Fruit fly (Drosophila melanogaster) whole organism, embryonic: ENCODE measurements around the gene Ppm1.

ENCODE experiments used
- Ada2b ChIP-seq: fragments of 200-800 bp; sonication (Bioruptor generic); IDR thresholded peaks from 2 replicates; pipeline ENCODE4 v1.3.6; 2022; ENCODE audit warnings: missing biosample characterization, missing genetic modification characterization
- CG10462 ChIP-seq: fragments of 200-800 bp; sonication (Bioruptor generic); optimal IDR thresholded peaks from 2 replicates; lab custom pipeline; 2016; ENCODE audit warnings: missing biosample characterization, missing genetic modification characterization
- CG12219 ChIP-seq: fragments of 200-800 bp; sonication (Bioruptor generic); optimal IDR thresholded peaks from 3 replicates; lab custom pipeline; 2018; ENCODE audit warnings: missing biosample characterization, mild to moderate bottlenecking, missing genetic modification characterization
- CG12299 ChIP-seq: fragments of 200-800 bp; sonication (Bioruptor generic); optimal IDR thresholded peaks from 2 replicates; lab custom pipeline; 2018; ENCODE audit warnings: missing biosample characterization, mild to moderate bottlenecking, missing genetic modification characterization
- CG13424 ChIP-seq: fragments of 200-800 bp; sonication (Bioruptor generic); optimal IDR thresholded peaks from 2 replicates; lab custom pipeline; 2019; ENCODE audit warnings: missing biosample characterization, mild to moderate bottlenecking, missing genetic modification characterization, moderate library complexity
- CG14860 ChIP-seq: fragments of 200-800 bp; sonication (Bioruptor generic); IDR thresholded peaks from 3 replicates; pipeline ENCODE4 v1.3.6; 2022; ENCODE audit warnings: missing biosample characterization, missing genetic modification characterization; ENCODE audit not compliant: partially characterized antibody
- CG1647 ChIP-seq: fragments of 200-800 bp; sonication (Bioruptor generic); optimal IDR thresholded peaks from 3 replicates; lab custom pipeline; 2016; ENCODE audit warnings: missing biosample characterization, missing genetic modification characterization
- CG1792 ChIP-seq: fragments of 200-800 bp; sonication (Bioruptor generic); optimal IDR thresholded peaks from 2 replicates; lab custom pipeline; 2016; ENCODE audit warnings: missing biosample characterization, missing genetic modification characterization
- CG18011 ChIP-seq: fragments of 200-800 bp; sonication (Bioruptor generic); optimal IDR thresholded peaks from 2 replicates; lab custom pipeline; 2017; ENCODE audit warnings: missing biosample characterization, missing genetic modification characterization, mild to moderate bottlenecking, moderate library complexity, missing genotype
- CG2116 ChIP-seq: fragments of 200-800 bp; sonication (Bioruptor generic); optimal IDR thresholded peaks from 3 replicates; lab custom pipeline; 2018; ENCODE audit warnings: missing biosample characterization, mild to moderate bottlenecking, missing genetic modification characterization
- CG3065 ChIP-seq: fragments of 200-800 bp; sonication (Bioruptor generic); optimal IDR thresholded peaks from 2 replicates; lab custom pipeline; 2016; ENCODE audit warnings: missing biosample characterization, missing genetic modification characterization
- CG31441 ChIP-seq: fragments of 200-800 bp; sonication (Bioruptor generic); IDR thresholded peaks from 2 replicates; pipeline ENCODE4 v1.3.6; 2022; ENCODE audit warnings: missing biosample characterization, missing genetic modification characterization
- CG32532 ChIP-seq: fragments of 200-800 bp; sonication (Bioruptor generic); IDR thresholded peaks from 2 replicates; pipeline ENCODE4 v1.3.6; 2022; ENCODE audit warnings: missing biosample characterization, missing genetic modification characterization
- CG3407 ChIP-seq: fragments of 200-800 bp; sonication (Bioruptor generic); optimal IDR thresholded peaks from 2 replicates; lab custom pipeline; 2018; ENCODE audit warnings: missing biosample characterization, mild to moderate bottlenecking, missing genetic modification characterization
- CG6254 ChIP-seq: fragments of 200-800 bp; sonication (Bioruptor generic); optimal IDR thresholded peaks from 3 replicates; lab custom pipeline; 2017; ENCODE audit warnings: mild to moderate bottlenecking, missing biosample characterization, missing genetic modification reagents, missing genetic modification characterization
- CG8089 ChIP-seq: fragments of 200-800 bp; sonication (Bioruptor generic); optimal IDR thresholded peaks from 3 replicates; lab custom pipeline; 2016; ENCODE audit warnings: missing biosample characterization, missing genetic modification characterization
- CG9437 ChIP-seq: fragments of 200-800 bp; sonication (Bioruptor generic); optimal IDR thresholded peaks from 2 replicates; lab custom pipeline; 2018; ENCODE audit warnings: missing biosample characterization, mild to moderate bottlenecking, missing genetic modification characterization
- CG9727 ChIP-seq: fragments of 200-800 bp; sonication (Bioruptor generic); optimal IDR thresholded peaks from 3 replicates; lab custom pipeline; 2017; ENCODE audit warnings: missing biosample characterization, mild to moderate bottlenecking, missing genetic modification characterization
- Chrac-16 ChIP-seq: fragments of 200-800 bp; sonication (Bioruptor generic); optimal IDR thresholded peaks from 3 replicates; lab custom pipeline; 2016; ENCODE audit warnings: missing biosample characterization, missing genetic modification characterization
- Dbx ChIP-seq: fragments of 200-800 bp; sonication (Bioruptor generic); IDR thresholded peaks from 3 replicates; pipeline ENCODE4 v1.3.6; 2022; ENCODE audit warnings: missing biosample characterization, missing genetic modification characterization
- Drgx ChIP-seq: fragments of 200-800 bp; sonication (Bioruptor generic); IDR thresholded peaks from 2 replicates; pipeline ENCODE4 v1.3.6; 2022; ENCODE audit warnings: missing biosample characterization, missing genetic modification characterization
- ERR ChIP-seq: fragments of 200-800 bp; sonication (Bioruptor generic); optimal IDR thresholded peaks from 2 replicates; lab custom pipeline; 2016; ENCODE audit warnings: missing biosample characterization, missing genetic modification characterization
- Fer1 ChIP-seq: fragments of 200-800 bp; sonication (Bioruptor generic); optimal IDR thresholded peaks from 2 replicates; lab custom pipeline; 2017; ENCODE audit warnings: missing biosample characterization, mild to moderate bottlenecking, missing genetic modification characterization
- HLH54F ChIP-seq: fragments of 200-800 bp; sonication (Bioruptor generic); optimal IDR thresholded peaks from 3 replicates; lab custom pipeline; 2016; ENCODE audit warnings: missing biosample characterization, missing genetic modification characterization
- HmgD ChIP-seq: fragments of 200-800 bp; sonication (Bioruptor generic); optimal IDR thresholded peaks from 3 replicates; lab custom pipeline; 2016; ENCODE audit warnings: missing biosample characterization, missing genetic modification characterization
- Hmx ChIP-seq: fragments of 200-800 bp; sonication (Bioruptor generic); optimal IDR thresholded peaks from 2 replicates; lab custom pipeline; 2016; ENCODE audit warnings: missing biosample characterization, missing genetic modification characterization
- Hr78 ChIP-seq, 2 experiments: fragments of 200-800 bp in 1 of 2; fragments of >200 bp in 1 of 2; sonication (Bioruptor generic) in 1 of 2; optimal IDR thresholded peaks; 2 replicates each; lab custom pipeline; 2017 to 2019; ENCODE audit warnings: missing biosample characterization in 2 of 2, missing genetic modification characterization in 2 of 2, mild to moderate bottlenecking in 1 of 2, moderate library complexity in 1 of 2
- Sox100B ChIP-seq: fragments of 200-800 bp; sonication (Bioruptor generic); optimal IDR thresholded peaks from 3 replicates; lab custom pipeline; 2018; ENCODE audit warnings: missing biosample characterization, mild to moderate bottlenecking, missing genetic modification characterization
- Sry-δ ChIP-seq: fragments of 200-800 bp; sonication (Bioruptor generic); optimal IDR thresholded peaks from 2 replicates; lab custom pipeline; 2016; ENCODE audit warnings: missing biosample characterization, missing genetic modification characterization
- Ssrp ChIP-seq: fragments of 200-800 bp; sonication (Bioruptor generic); optimal IDR thresholded peaks from 2 replicates; lab custom pipeline; 2018; ENCODE audit warnings: missing biosample characterization, mild to moderate bottlenecking, missing genetic modification characterization, moderate library complexity
- ac ChIP-seq: fragments of 200-800 bp; sonication (Bioruptor generic); optimal IDR thresholded peaks from 3 replicates; lab custom pipeline; 2017; ENCODE audit warnings: missing biosample characterization, mild to moderate bottlenecking, missing genetic modification characterization
- bcd ChIP-seq: fragments of 200-800 bp; sonication (Bioruptor generic); optimal IDR thresholded peaks from 2 replicates; lab custom pipeline; 2017; ENCODE audit warnings: missing biosample characterization, mild to moderate bottlenecking, missing genetic modification characterization
- bigmax ChIP-seq: fragments of 200-800 bp; sonication (Bioruptor generic); optimal IDR thresholded peaks from 2 replicates; lab custom pipeline; 2018; ENCODE audit warnings: missing biosample characterization, mild to moderate bottlenecking, missing genetic modification characterization
- chif ChIP-seq, 2 experiments: fragments of 200-800 bp; sonication (Bioruptor generic); optimal IDR thresholded peaks; 3 replicates each; lab custom pipeline; 2016; ENCODE audit warnings: missing biosample characterization in 2 of 2, missing genetic modification characterization in 2 of 2
- dimm ChIP-seq: fragments of 200-800 bp; sonication (Bioruptor generic); IDR thresholded peaks from 2 replicates; pipeline ENCODE4 v1.3.6; 2022; ENCODE audit warnings: missing biosample characterization, missing genetic modification characterization
- dm ChIP-seq: fragments of 200-800 bp; sonication (Bioruptor generic); optimal IDR thresholded peaks from 3 replicates; lab custom pipeline; 2016; ENCODE audit warnings: missing biosample characterization, missing genetic modification characterization
- en ChIP-seq: fragments of 200-800 bp; sonication (Bioruptor generic); optimal IDR thresholded peaks from 2 replicates; lab custom pipeline; 2016; ENCODE audit warnings: missing biosample characterization, missing genetic modification characterization
- esg ChIP-seq: fragments of 200-800 bp; sonication (Bioruptor generic); conservative IDR thresholded peaks from 2 replicates; pipeline ENCODE4 v1.3.6; 2022; ENCODE audit warnings: missing biosample characterization, missing genetic modification characterization
- ftz-f1 ChIP-seq: fragments of 200-800 bp; sonication (Bioruptor generic); optimal IDR thresholded peaks from 2 replicates; lab custom pipeline; 2016; ENCODE audit warnings: missing biosample characterization, missing genetic modification characterization
- gsb ChIP-seq: fragments of 200-800 bp; sonication (Bioruptor generic); IDR thresholded peaks from 2 replicates; pipeline ENCODE4 v1.3.6; 2022; ENCODE audit warnings: missing biosample characterization, missing genetic modification characterization
- ind ChIP-seq: fragments of 200-800 bp; sonication (Bioruptor generic); optimal IDR thresholded peaks from 3 replicates; lab custom pipeline; 2016; ENCODE audit warnings: missing biosample characterization, missing genetic modification characterization
- jigr1 ChIP-seq: fragments of 200-800 bp; sonication (Bioruptor generic); IDR thresholded peaks from 3 replicates; pipeline ENCODE4 v1.3.6; 2022; ENCODE audit warnings: missing biosample characterization, missing genetic modification characterization
- kah ChIP-seq: fragments of 200-800 bp; sonication (Bioruptor generic); optimal IDR thresholded peaks from 2 replicates; lab custom pipeline; 2018; ENCODE audit warnings: missing biosample characterization, mild to moderate bottlenecking, missing genetic modification characterization
- kni ChIP-seq: fragments of 200-800 bp; sonication (Bioruptor generic); optimal IDR thresholded peaks from 3 replicates; lab custom pipeline; 2017; ENCODE audit warnings: mild to moderate bottlenecking, missing biosample characterization, missing genetic modification reagents, missing genetic modification characterization
- lmd ChIP-seq: fragments of 200-800 bp; sonication (Bioruptor generic); IDR thresholded peaks from 2 replicates; pipeline ENCODE4 v1.3.6; 2022; ENCODE audit warnings: missing biosample characterization, missing genetic modification characterization
- shn ChIP-seq: fragments of 200-800 bp; sonication (Bioruptor generic); optimal IDR thresholded peaks from 3 replicates; lab custom pipeline; 2016; ENCODE audit warnings: missing biosample characterization, missing genetic modification characterization
- sim ChIP-seq: fragments of 200-800 bp; sonication (Bioruptor generic); IDR thresholded peaks from 2 replicates; pipeline ENCODE4 v1.3.6; 2022; ENCODE audit warnings: missing biosample characterization, missing genetic modification characterization
- slp2 ChIP-seq: fragments of 200-800 bp; sonication (Bioruptor generic); optimal IDR thresholded peaks from 2 replicates; lab custom pipeline; 2016; ENCODE audit warnings: missing biosample characterization, missing genetic modification characterization
- ssp ChIP-seq: fragments of 200-800 bp; sonication (Bioruptor generic); IDR thresholded peaks from 2 replicates; pipeline ENCODE4 v1.3.6; 2022; ENCODE audit warnings: missing biosample characterization, missing genetic modification characterization
- twi ChIP-seq: fragments of 200-800 bp; optimal IDR thresholded peaks from 2 replicates; lab custom pipeline; 2019; ENCODE audit warnings: missing biosample characterization, mild to moderate bottlenecking, missing genetic modification characterization, moderate library complexity
- unpg ChIP-seq: fragments of 200-800 bp; sonication (Bioruptor generic); optimal IDR thresholded peaks from 3 replicates; lab custom pipeline; 2018; ENCODE audit warnings: missing biosample characterization, mild to moderate bottlenecking, missing genetic modification characterization, moderate library complexity
- zen ChIP-seq: fragments of 200-800 bp; sonication (Bioruptor generic); optimal IDR thresholded peaks from 3 replicates; lab custom pipeline; 2018; ENCODE audit warnings: missing biosample characterization, mild to moderate bottlenecking, missing genetic modification characterization, moderate library complexity

The Ppm1 gene

DNA sequence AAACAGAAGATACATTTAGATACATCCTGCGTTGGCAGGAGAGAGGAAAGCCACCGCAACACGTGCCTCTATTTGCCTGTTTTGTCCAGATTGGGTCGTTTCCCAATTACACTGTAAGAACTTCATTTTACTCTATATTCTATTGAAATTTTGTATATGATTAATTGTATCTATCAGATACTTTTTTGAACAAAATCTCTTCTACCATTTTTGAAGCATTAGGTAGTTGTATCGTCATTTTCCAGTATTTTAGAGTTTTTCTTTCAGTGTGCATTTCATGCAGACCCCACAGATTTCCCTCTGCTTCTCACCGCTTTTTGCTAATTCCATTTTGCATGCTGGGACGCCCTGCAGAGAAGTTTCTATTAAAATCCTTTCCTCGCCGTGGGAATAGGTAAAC, 26.6 kb upstream of the Ppm1 start (continued):
- TF ChIP-seq CG1647 (no peak), HLH54F (GFP tag; lab: Kevin White, UChicago) (no peak), CG18011 (GFP tag; lab: Kevin White, UChicago) (no peak), kni (GFP tag; lab: Kevin White, UChicago) (no peak), CG1792 (GFP tag; lab: Kevin White, UChicago) (no peak), CG9727 (GFP tag; lab: Kevin White, UChicago) (peak; percentile 56), shn (GFP tag; lab: Kevin White, UChicago) (no peak), CG9437 (GFP tag; lab: Kevin White, UChicago) (no peak), CG3065 (GFP tag; lab: Kevin White, UChicago) (no peak), zen (peak; percentile 23), CG3407 (GFP tag; lab: Kevin White, UChicago) (no peak), ERR (no peak), bigmax (GFP tag; lab: Kevin White, UChicago) (no peak), Fer1 (GFP tag; lab: Kevin White, UChicago) (peak; percentile 58), HmgD (GFP tag; lab: Kevin White, UChicago) (no peak), lmd (GFP tag; lab: Robert Waterston, UW) (peak; percentile 62), jigr1 (GFP tag; lab: Robert Waterston, UW) (no peak), en (GFP tag; lab: Kevin White, UChicago) (no peak), ac (GFP tag; lab: Kevin White, UChicago) (no peak), CG10462 (GFP tag; lab: Kevin White, UChicago) (no peak), Chrac-16 (GFP tag; lab: Kevin White, UChicago) (peak; percentile 14), kah (GFP tag; lab: Kevin White, UChicago) (peak; percentile 10), CG6254 (GFP tag; lab: Kevin White, UChicago) (no peak), CG13424 (peak; percentile 39), CG2116 (no peak), twi (no peak), CG12299 (tag; lab: Kevin White, UChicago) (no peak), gsb (no peak), CG14860 (GFP tag; lab: Robert Waterston, UW) (no peak), Sox100B (GFP tag; lab: Kevin White, UChicago) (peak; percentile 37), Hmx (GFP tag; lab: Kevin White, UChicago) (peak; percentile 13), slp2 (no peak), CG12219 (GFP tag; lab: Kevin White, UChicago) (no peak), ind (peak; percentile 47), dm (no peak), Drgx (GFP tag; lab: Robert Waterston, UW) (peak; percentile 74), CG8089 (GFP tag; lab: Kevin White, UChicago) (peak; percentile 11), sim (GFP tag; lab: Robert Waterston, UW) (no peak), bcd (GFP tag; lab: Kevin White, UChicago) (peak; percentile 8), Ada2b (GFP tag; lab: Robert Waterston, UW) (peak; percentile 31; the same call in 1 of the 2 replicates), chif (GFP tag; optimal IDR thresholded peaks at IDR 0.05; lab: Kevin White, UChicago) (peak in 1 of 2 experiments; percentile 26), ssp (GFP tag; lab: Robert Waterston, UW) (peak; percentile 24; the same call in 1 of the 2 replicates), dimm (GFP tag; lab: Robert Waterston, UW) (no peak), Ssrp (tag; lab: Kevin White, UChicago) (peak; percentile 16), Hr78 (GFP tag; optimal IDR thresholded peaks at IDR 0.05; lab: Kevin White, UChicago) (no peak), ftz-f1 (GFP tag; lab: Kevin White, UChicago) (no peak), Sry-δ (no peak), esg (no peak; the same call in 1 of the 2 replicates), CG31441 (GFP tag; lab: Robert Waterston, UW) (peak; percentile 53), Dbx (GFP tag; lab: Robert Waterston, UW) (peak; percentile 71), CG32532 (GFP tag; lab: Robert Waterston, UW) (peak; percentile 74), unpg (GFP tag; lab: Kevin White, UChicago) (peak; percentile 58)
